Fruit fly (Drosophila melanogaster): ENCODE data around the gene CG31337.

Gene CG31337

dm6 chr3R:13526638-13527037 lies 18.6 kb downstream of the CG31337 start (continued):
- TF ChIP-seq vri (GFP tag; optimal IDR thresholded peaks at IDR 0.05) (no peak), Sox14 (GFP tag; optimal IDR thresholded peaks at IDR 0.05) (peak; percentile 8), Met (GFP tag; optimal IDR thresholded peaks at IDR 0.05) (peak; percentile 46), cyc (GFP tag; optimal IDR thresholded peaks at IDR 0.05) (peak; percentile 28), CG6792 (GFP tag; optimal IDR thresholded peaks at IDR 0.05) (no peak), CG34406 (GFP tag; optimal IDR thresholded peaks at IDR 0.05) (peak; percentile 33), acj6 (GFP tag; optimal IDR thresholded peaks at IDR 0.05) (peak; percentile 2), Smox (GFP tag; optimal IDR thresholded peaks at IDR 0.05) (peak; percentile 12), Hr38 (GFP tag; optimal IDR thresholded peaks at IDR 0.05) (no peak), Ets96B (tag; optimal IDR thresholded peaks at IDR 0.05) (peak; percentile 16)

dm6 chr3R:13525986-13526385 lies 19.2 kb downstream of the CG31337 start:
- TF ChIP-seq CG34406 (GFP tag; optimal IDR thresholded peaks at IDR 0.05) (no peak), CG11762 (GFP tag; optimal IDR thresholded peaks at IDR 0.05; ENCODE audit: insufficient read depth) (no peak), CG6808 (GFP tag; optimal IDR thresholded peaks at IDR 0.05) (peak; percentile 21), dsx (GFP tag; optimal IDR thresholded peaks at IDR 0.05; ENCODE audit: poor library complexity, severe bottlenecking) (peak; percentile 10), topi (GFP tag; optimal IDR thresholded peaks at IDR 0.05) (peak; percentile 21), Hr39 (GFP tag; optimal IDR thresholded peaks at IDR 0.05) (peak; percentile 5), CG3919 (GFP tag; optimal IDR thresholded peaks at IDR 0.05) (peak; percentile 55), pdm3 (GFP tag; optimal IDR thresholded peaks at IDR 0.05) (peak; percentile 6), acj6 (GFP tag; optimal IDR thresholded peaks at IDR 0.05) (peak; percentile 8), Lpt (GFP tag; optimal IDR thresholded peaks at IDR 0.05) (no peak), Ets96B (tag; optimal IDR thresholded peaks at IDR 0.05) (peak; percentile 8), CG1621 (tag; optimal IDR thresholded peaks at IDR 0.05) (peak; percentile 62), CG10669 (GFP tag; optimal IDR thresholded peaks at IDR 0.05) (peak; percentile 19), CG6792 (GFP tag; optimal IDR thresholded peaks at IDR 0.05) (peak; percentile 44), CG8632 (GFP tag; optimal IDR thresholded peaks at IDR 0.05) (no peak), Gug (GFP tag; IDR thresholded peaks at IDR 0.05) (no peak), CG9139 (GFP tag; optimal IDR thresholded peaks at IDR 0.05) (peak; percentile 11), cyc (GFP tag; optimal IDR thresholded peaks at IDR 0.05) (peak; percentile 24), Sox15 (GFP tag; optimal IDR thresholded peaks at IDR 0.05) (peak; percentile 35), Ets21C (GFP tag; optimal IDR thresholded peaks at IDR 0.05) (no peak), svp (GFP tag) (peak; percentile 73), spab (GFP tag; optimal IDR thresholded peaks at IDR 0.05) (peak; percentile 16), CG3032 (tag; optimal IDR thresholded peaks at IDR 0.05) (peak; percentile 30), Sox102F (GFP tag; optimal IDR thresholded peaks at IDR 0.05) (peak; percentile 1), achi (GFP tag; optimal IDR thresholded peaks at IDR 0.05) (no peak), CG15336 (GFP tag; IDR thresholded peaks at IDR 0.05) (no peak), CG6163 (GFP tag; IDR thresholded peaks at IDR 0.05) (peak; percentile 65; the same call in 2 of the 3 replicates), CG7368 (GFP tag; optimal IDR thresholded peaks at IDR 0.05) (peak; percentile 61), fkh (GFP tag; optimal IDR thresholded peaks at IDR 0.05) (no peak), CG11902 (GFP tag; optimal IDR thresholded peaks at IDR 0.05) (peak; percentile 47), salr (GFP tag; optimal IDR thresholded peaks at IDR 0.05) (peak in 1 of 2 experiments; percentile 11), CG8119 (GFP tag; IDR thresholded peaks at IDR 0.05) (no peak), Eip78C (GFP tag) (peak; percentile 61), Met (GFP tag; optimal IDR thresholded peaks at IDR 0.05) (no peak), CG6854 (GFP tag; optimal IDR thresholded peaks at IDR 0.05) (peak; percentile 28), CG31627 (GFP tag; optimal IDR thresholded peaks at IDR 0.05) (peak; percentile 6), CG32006 (GFP tag; optimal IDR thresholded peaks at IDR 0.05) (no peak), ss (GFP tag; optimal IDR thresholded peaks at IDR 0.05) (peak; percentile 27 to 57), lz (GFP tag; optimal IDR thresholded peaks at IDR 0.05) (peak; percentile 3), CG16779 (tag; optimal IDR thresholded peaks at IDR 0.05) (no peak)

Data from whole organism, prepupa.